Worm (Caenorhabditis elegans) whole organism, early embryonic: ENCODE data around the gene ints-6.

Source experiments
- flt-1 ChIP-seq: fragments of 200-800 bp; sonication (Bioruptor generic); IDR thresholded peaks from 2 replicates; pipeline ENCODE4 v1.3.6; 2022; ENCODE audit warnings: missing genetic modification characterization, missing compliant biosample characterization
- hmbx-1 ChIP-seq: sonication (generic microtip); optimal IDR thresholded peaks from 2 replicates; lab custom pipeline; 2016; ENCODE audit warnings: mild to moderate bottlenecking, missing genetic modification characterization, missing compliant biosample characterization
- pes-1 ChIP-seq: fragments of 200-800 bp; sonication (Bioruptor generic); IDR thresholded peaks from 2 replicates; pipeline ENCODE4 v1.3.6; 2022; ENCODE audit warnings: missing genetic modification reagents, missing genetic modification characterization, missing compliant biosample characterization

- TF ChIP-seq hmbx-1 (tag; lab: Kevin White, UChicago), result no peak
- no peak for TF ChIP-seq pes-1 (GFP tag; lab: Robert Waterston, UW)
- TF ChIP-seq flt-1, result no peak
Measured at ce11 chrIV:8686510-8686909, 5.0 kb upstream of the ints-6 start, which contains the start of gene pole-2.
